Worm (Caenorhabditis elegans) whole organism, L1 larva: ENCODE data around the gene C18G1.6.

Experiments used
- F16B12.6 ChIP-seq: fragments of 150-350 bp; optimal IDR thresholded peaks from 2 replicates; lab custom pipeline; 2014; ENCODE audit warnings: missing biosample characterization, missing genetic modification characterization
- aha-1 ChIP-seq: fragments of 150-350 bp; optimal IDR thresholded peaks from 2 replicates; lab custom pipeline; 2014; ENCODE audit warnings: missing biosample characterization, missing genetic modification characterization
- alr-1 ChIP-seq: fragments of 200-800 bp; sonication (Bioruptor generic); optimal IDR thresholded peaks from 2 replicates; lab custom pipeline; 2018; ENCODE audit warnings: borderline replicate concordance, mild to moderate bottlenecking, missing genetic modification characterization, missing compliant biosample characterization
- ceh-8 ChIP-seq: fragments of 200-800 bp; sonication (Bioruptor generic); optimal IDR thresholded peaks from 2 replicates; lab custom pipeline; 2018; ENCODE audit warnings: mild to moderate bottlenecking, missing genetic modification characterization, moderate library complexity, missing compliant biosample characterization
- dpl-1 ChIP-seq, 3 experiments: fragments of 150-350 bp in 2 of 3; sonication (generic microtip) in 1 of 3; optimal IDR thresholded peaks; 2 replicates each; lab custom pipeline; 2014 to 2017; ENCODE audit warnings: missing biosample characterization in 3 of 3, missing genetic modification characterization in 3 of 3, missing genetic modification reagents in 3 of 3
- dsc-1 ChIP-seq: sonication (generic microtip); optimal IDR thresholded peaks from 2 replicates; lab custom pipeline; 2016; ENCODE audit warnings: mild to moderate bottlenecking, missing genetic modification characterization, missing compliant biosample characterization
- efl-1 ChIP-seq, 4 experiments: fragments of 150-350 bp; optimal IDR thresholded peaks in 3 of 4; peaks in 1 of 4; 1 replicate in 1 of 4; 2 replicates in 3 of 4; lab custom pipeline; 2014; ENCODE audit warnings: missing biosample characterization in 2 of 4, missing genetic modification characterization in 2 of 4, missing genetic modification reagents in 2 of 4
- efl-3 ChIP-seq: fragments of 200-800 bp; sonication (Bioruptor generic); optimal IDR thresholded peaks from 2 replicates; lab custom pipeline; 2018; ENCODE audit warnings: mild to moderate bottlenecking, missing genetic modification characterization, missing compliant biosample characterization
- elt-2 ChIP-seq: sonication (generic microtip); optimal IDR thresholded peaks from 2 replicates; lab custom pipeline; 2016; ENCODE audit warnings: missing genetic modification characterization, mild to moderate bottlenecking, inconsistent platforms, missing compliant biosample characterization, missing genetic modification reagents
- fkh-10 ChIP-seq: sonication (generic microtip); optimal IDR thresholded peaks from 2 replicates; lab custom pipeline; 2017; ENCODE audit warnings: missing biosample characterization, missing genetic modification reagents, missing genetic modification characterization
- fkh-4 ChIP-seq: sonication (generic microtip); optimal IDR thresholded peaks from 2 replicates; lab custom pipeline; 2016; ENCODE audit warnings: missing compliant biosample characterization, missing genetic modification characterization, borderline replicate concordance
- fos-1 ChIP-seq: fragments of 150-350 bp; optimal IDR thresholded peaks from 2 replicates; lab custom pipeline; 2014; ENCODE audit warnings: missing biosample characterization, missing genetic modification characterization
- hpl-2 ChIP-seq: fragments of 150-350 bp; optimal IDR thresholded peaks from 2 replicates; lab custom pipeline; 2014; ENCODE audit warnings: missing biosample characterization, missing genetic modification reagents, missing genetic modification characterization
- lin-15B ChIP-seq: fragments of 150-350 bp; sonication (generic microtip); optimal IDR thresholded peaks from 3 replicates; lab custom pipeline; 2014; ENCODE audit warnings: missing biosample characterization, missing genetic modification characterization
- lin-39 ChIP-seq: fragments of 150-350 bp; optimal IDR thresholded peaks from 2 replicates; lab custom pipeline; 2014; ENCODE audit warnings: missing biosample characterization, missing genetic modification reagents, missing genetic modification characterization
- lir-3 ChIP-seq: sonication (generic microtip); optimal IDR thresholded peaks from 2 replicates; lab custom pipeline; 2016; ENCODE audit warnings: mild to moderate bottlenecking, missing genetic modification characterization, moderate library complexity, missing compliant biosample characterization; ENCODE audit not compliant: poor library complexity
- mef-2 ChIP-seq: fragments of 150-350 bp; optimal IDR thresholded peaks from 2 replicates; lab custom pipeline; 2014; ENCODE audit warnings: missing biosample characterization, missing genetic modification characterization
- nhr-237 ChIP-seq: fragments of 150-350 bp; optimal IDR thresholded peaks from 2 replicates; lab custom pipeline; 2014; ENCODE audit warnings: missing biosample characterization, missing genetic modification characterization
- nhr-28 ChIP-seq: fragments of 150-350 bp; optimal IDR thresholded peaks from 2 replicates; lab custom pipeline; 2014; ENCODE audit warnings: missing biosample characterization, missing genetic modification characterization
- nhr-47 ChIP-seq: sonication (generic microtip); optimal IDR thresholded peaks from 2 replicates; lab custom pipeline; 2016; ENCODE audit warnings: mild to moderate bottlenecking, missing genetic modification characterization, moderate library complexity, missing compliant biosample characterization
- nhr-90 ChIP-seq: sonication (generic microtip); optimal IDR thresholded peaks from 2 replicates; lab custom pipeline; 2016; ENCODE audit warnings: mild to moderate bottlenecking, missing genetic modification characterization, missing compliant biosample characterization; ENCODE audit not compliant: poor library complexity
- rnt-1 ChIP-seq: sonication (generic microtip); optimal IDR thresholded peaks from 2 replicates; lab custom pipeline; 2016; ENCODE audit warnings: mild to moderate bottlenecking, missing genetic modification characterization, moderate library complexity, missing compliant biosample characterization
- snpc-4 ChIP-seq: fragments of 150-350 bp; optimal IDR thresholded peaks from 2 replicates; lab custom pipeline; 2014; ENCODE audit warnings: missing biosample characterization, missing genetic modification characterization
- sox-4 ChIP-seq: sonication (generic microtip); optimal IDR thresholded peaks from 2 replicates; lab custom pipeline; 2016; ENCODE audit warnings: missing genetic modification characterization, missing compliant biosample characterization
- tbx-2 ChIP-seq: sonication (generic microtip); optimal IDR thresholded peaks from 2 replicates; lab custom pipeline; 2016; ENCODE audit warnings: missing genetic modification characterization, missing compliant biosample characterization
- vab-15 ChIP-seq: sonication (generic microtip); optimal IDR thresholded peaks from 2 replicates; lab custom pipeline; 2017; ENCODE audit warnings: missing genotype, mild to moderate bottlenecking, missing genetic modification characterization, missing compliant biosample characterization
- zag-1 ChIP-seq: fragments of 150-350 bp; optimal IDR thresholded peaks from 2 replicates; lab custom pipeline; 2014; ENCODE audit warnings: missing biosample characterization, missing genetic modification characterization
- zip-4 ChIP-seq: fragments of 200-800 bp; sonication (Bioruptor generic); optimal IDR thresholded peaks from 2 replicates; lab custom pipeline; 2018; ENCODE audit warnings: mild to moderate bottlenecking, missing genetic modification characterization, moderate library complexity, missing compliant biosample characterization
- ztf-11 ChIP-seq, 2 experiments: sonication (generic microtip); optimal IDR thresholded peaks; 2 replicates each; lab custom pipeline; 2016 to 2017; ENCODE audit warnings: missing genetic modification characterization in 2 of 2, missing biosample characterization in 1 of 2, missing compliant biosample characterization in 1 of 2

C18G1.6 gene

DNA sequence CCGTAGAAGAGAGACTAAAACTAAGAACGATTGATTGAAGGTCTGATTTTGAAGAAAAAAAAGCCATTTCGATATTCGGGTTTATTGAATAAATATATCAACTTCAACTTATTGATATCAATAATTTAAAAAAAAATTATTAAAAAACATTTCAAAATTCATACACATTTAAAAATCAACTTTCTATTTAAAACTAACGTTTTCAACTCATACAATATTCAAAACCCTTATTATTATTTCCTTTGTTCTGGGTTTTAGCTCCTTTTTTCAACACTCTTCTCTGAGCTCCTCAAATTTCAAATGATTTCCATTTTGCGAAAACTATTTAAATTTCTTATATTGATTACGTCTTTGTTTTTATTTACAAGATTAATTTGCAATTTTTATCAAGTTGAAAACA lies 5.1 kb upstream of the C18G1.6 start, which contains the start of gene C18G1.7:
C18G1.7 (plus strand) TSS at position 301 of the 400 bp plus-strand sequence.
- TF ChIP-seq tbx-2 (tag; lab: Kevin White, UChicago) (no peak), elt-2 (tag; lab: Kevin White, UChicago) (no peak), hpl-2 (GFP tag; lab: Kevin White, UChicago) (no peak), vab-15 (no peak), fkh-10 (no peak), lin-15B (tag; lab: Kevin White, UChicago) (no peak), fos-1 (tag; lab: Kevin White, UChicago) (no peak), sox-4 (tag; lab: Kevin White, UChicago) (no peak), lin-39 (tag; lab: Kevin White, UChicago) (no peak), mef-2 (tag; lab: Kevin White, UChicago) (no peak), efl-3 (GFP tag; lab: Kevin White, UChicago) (no peak), F16B12.6 (no peak), ztf-11 (tag; optimal IDR thresholded peaks at IDR 0.05; lab: Kevin White, UChicago) (no peak)

DNA sequence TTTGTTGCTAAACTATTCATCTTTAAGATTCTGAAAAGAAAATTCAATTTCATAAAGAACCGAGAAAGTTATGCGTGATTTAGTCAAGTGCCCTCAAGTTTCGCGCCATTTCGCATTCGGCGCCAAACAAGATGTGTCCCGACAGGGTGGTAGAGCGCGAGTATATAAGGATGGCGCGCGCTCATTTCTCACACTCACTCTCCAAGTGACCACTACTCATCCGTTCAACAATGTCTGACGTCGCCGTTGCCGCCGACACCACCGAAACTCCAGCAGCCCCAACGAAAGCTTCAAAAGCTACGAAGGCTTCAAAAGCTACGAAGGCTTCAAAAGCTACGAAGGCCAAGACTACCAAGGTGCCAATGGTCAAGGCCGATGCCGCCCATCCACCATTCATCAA lies 3.7 kb downstream of the C18G1.6 start, which contains the start of gene hil-4:
hil-4 (plus strand) TSS at position 191 of the 400 bp plus-strand sequence.
- TF ChIP-seq dpl-1 (GFP tag; optimal IDR thresholded peaks at IDR 0.05; lab: Kevin White, UChicago) (peak in 1 of 3 experiments; percentile 18), lin-15B (tag; lab: Kevin White, UChicago) (no peak), vab-15 (no peak), efl-1 (optimal IDR thresholded peaks at IDR 0.05; lab: Kevin White, UChicago) (peak in 1 of 2 experiments; percentile 21), efl-1 (GFP tag; optimal IDR thresholded peaks at IDR 0.05 in 1 of 2; lab: Kevin White, UChicago) (no peak)

DNA sequence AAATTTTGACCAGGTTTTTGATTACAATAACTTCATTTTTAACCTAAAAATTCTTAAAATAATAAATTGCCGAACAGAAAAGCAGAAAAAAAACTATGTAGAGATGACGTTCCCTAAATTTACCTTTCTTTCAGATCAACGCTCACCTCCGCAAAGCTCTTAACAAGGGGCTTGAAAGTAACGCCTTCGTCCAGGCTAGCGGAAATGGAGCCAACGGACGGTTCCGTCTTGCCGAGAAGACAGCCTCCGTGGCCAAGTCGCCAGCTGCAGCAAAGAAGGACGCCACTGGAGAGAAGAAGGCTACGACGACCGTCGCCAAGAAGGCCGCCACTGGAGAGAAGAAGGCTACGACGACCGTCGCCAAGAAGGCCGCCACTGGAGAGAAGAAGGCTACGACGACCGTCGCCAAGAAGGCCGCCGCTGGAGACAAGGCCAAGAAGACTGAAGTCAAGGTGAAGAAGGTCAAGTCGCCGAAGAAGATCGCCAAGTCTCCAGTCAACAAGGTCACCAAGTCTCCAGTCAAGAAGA lies 4.4 kb downstream of the C18G1.6 start:
- TF ChIP-seq nhr-28 (tag; lab: Kevin White, UChicago) (no peak), ceh-8 (GFP tag; lab: Kevin White, UChicago) (no peak)

DNA sequence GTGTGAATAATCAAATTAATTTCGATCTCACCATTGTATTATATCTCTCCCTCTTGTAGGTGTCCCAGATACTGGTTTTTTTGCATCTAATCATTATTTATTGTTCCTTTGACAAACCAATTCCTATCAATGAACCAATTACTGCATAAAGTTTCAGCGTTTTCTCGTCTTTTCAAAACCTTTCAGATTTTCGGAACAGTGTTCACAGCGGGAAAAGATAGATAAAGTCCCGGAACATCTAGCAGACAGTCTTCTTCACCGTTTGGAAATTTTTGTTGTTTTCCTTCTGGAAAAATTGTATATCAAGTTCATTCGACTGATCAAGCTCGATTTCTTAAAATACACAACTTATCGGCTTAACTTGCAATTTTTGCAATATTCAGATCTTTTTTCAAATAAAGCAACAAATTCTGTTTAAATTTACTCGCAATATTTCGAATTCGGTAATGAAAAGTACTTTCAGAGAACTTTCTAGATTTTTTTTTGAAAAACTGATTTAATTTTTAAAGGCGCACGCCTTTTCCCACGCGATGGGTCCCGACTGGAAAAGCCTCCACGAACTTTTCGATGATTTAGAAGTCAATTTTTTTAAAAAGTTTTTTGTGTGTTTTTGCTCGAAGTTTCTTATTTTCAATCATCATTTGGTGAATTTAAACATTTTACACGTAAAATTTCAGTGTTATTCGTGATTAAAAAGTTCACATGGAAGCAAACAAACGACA lies 5.1 kb downstream of the C18G1.6 start, which contains the start of gene pgl-3:
pgl-3 (plus strand) TSS at position 672 of the 722 bp plus-strand sequence.
- peak in 1 of 2 experiments; percentile 14 for TF ChIP-seq efl-1 (optimal IDR thresholded peaks at IDR 0.05; lab: Kevin White, UChicago)
- TF ChIP-seq efl-1 (GFP tag; optimal IDR thresholded peaks at IDR 0.05 in 1 of 2; lab: Kevin White, UChicago), result no peak
- no peak for TF ChIP-seq nhr-237 (tag; lab: Kevin White, UChicago)

DNA sequence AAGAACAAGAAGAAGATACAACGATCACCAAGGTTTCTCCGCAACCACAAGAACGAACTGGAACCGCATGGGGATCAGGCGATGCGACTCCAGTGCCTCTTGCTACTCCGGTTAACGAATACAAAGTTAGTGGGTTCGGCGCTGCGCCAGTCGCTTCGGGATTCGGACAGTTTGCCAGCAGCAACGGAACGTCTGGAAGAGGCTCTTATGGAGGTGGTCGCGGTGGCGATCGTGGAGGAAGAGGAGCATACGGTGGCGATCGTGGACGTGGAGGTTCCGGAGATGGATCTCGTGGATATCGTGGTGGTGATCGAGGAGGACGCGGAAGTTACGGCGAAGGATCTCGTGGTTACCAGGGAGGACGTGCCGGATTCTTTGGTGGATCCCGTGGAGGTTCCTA lies 7.6 kb downstream of the C18G1.6 start:
- TF ChIP-seq zip-4 (GFP tag; lab: Kevin White, UChicago) (no peak), aha-1 (tag; lab: Kevin White, UChicago) (no peak), alr-1 (tag; lab: Kevin White, UChicago) (no peak), rnt-1 (tag; lab: Kevin White, UChicago) (no peak), dsc-1 (tag; lab: Kevin White, UChicago) (no peak), zag-1 (tag; lab: Kevin White, UChicago) (no peak), snpc-4 (tag; lab: Kevin White, UChicago) (no peak), nhr-47 (tag; lab: Kevin White, UChicago) (no peak), nhr-90 (no peak), nhr-28 (tag; lab: Kevin White, UChicago) (no peak), lir-3 (no peak), elt-2 (tag; lab: Kevin White, UChicago) (no peak), fkh-4 (tag; lab: Kevin White, UChicago) (no peak)
